Fruit fly (Drosophila melanogaster) whole organism, embryonic: ENCODE measurements around the gene Pvf3.

Source experiments
- Ada2b ChIP-seq: fragments of 200-800 bp; sonication (Bioruptor generic); IDR thresholded peaks from 2 replicates; pipeline ENCODE4 v1.3.6; 2022; ENCODE audit warnings: missing biosample characterization, missing genetic modification characterization
- C15 ChIP-seq: fragments of 200-800 bp; sonication (Bioruptor generic); IDR thresholded peaks from 3 replicates; pipeline ENCODE4 v1.3.6; 2022; ENCODE audit warnings: missing biosample characterization, missing genetic modification characterization
- CG1024 ChIP-seq: fragments of 200-800 bp; sonication (Bioruptor generic); IDR thresholded peaks from 2 replicates; pipeline ENCODE4 v1.3.6; 2022; ENCODE audit warnings: missing biosample characterization, missing genetic modification characterization
- CG12104 ChIP-seq: fragments of 200-800 bp; sonication (Bioruptor generic); optimal IDR thresholded peaks from 3 replicates; lab custom pipeline; 2016; ENCODE audit warnings: missing biosample characterization, missing genetic modification characterization
- CG15696 ChIP-seq: fragments of 200-800 bp; sonication (Bioruptor generic); optimal IDR thresholded peaks from 2 replicates; lab custom pipeline; 2019; ENCODE audit warnings: missing biosample characterization, mild to moderate bottlenecking, missing genetic modification characterization, moderate library complexity
- CG17328 ChIP-seq: fragments of 200-800 bp; sonication (Bioruptor generic); IDR thresholded peaks from 2 replicates; pipeline ENCODE4 v1.3.6; 2022; ENCODE audit warnings: missing biosample characterization, missing genetic modification characterization
- CG18262 ChIP-seq: fragments of 200-800 bp; optimal IDR thresholded peaks from 3 replicates; lab custom pipeline; 2019; ENCODE audit warnings: missing biosample characterization, mild to moderate bottlenecking, missing genetic modification characterization, moderate library complexity
- CG2678 ChIP-seq: fragments of 200-800 bp; sonication (Bioruptor generic); optimal IDR thresholded peaks from 3 replicates; lab custom pipeline; 2019; ENCODE audit warnings: missing biosample characterization, mild to moderate bottlenecking, missing genetic modification characterization, moderate library complexity
- CG3838 ChIP-seq: fragments of 200-800 bp; sonication (Bioruptor generic); optimal IDR thresholded peaks from 3 replicates; lab custom pipeline; 2016; ENCODE audit warnings: missing biosample characterization, missing genetic modification characterization
- CG5180 ChIP-seq: fragments of 200-800 bp; sonication (Bioruptor generic); optimal IDR thresholded peaks from 3 replicates; lab custom pipeline; 2017; ENCODE audit warnings: missing biosample characterization, missing genetic modification characterization, mild to moderate bottlenecking, moderate library complexity, missing genetic modification reagents
- CG6272 ChIP-seq: fragments of 200-800 bp; sonication (Bioruptor generic); IDR thresholded peaks from 2 replicates; pipeline ENCODE4 v1.3.6; 2022; ENCODE audit warnings: missing biosample characterization, missing genetic modification characterization
- CG6813 ChIP-seq: fragments of 200-800 bp; sonication (Bioruptor generic); optimal IDR thresholded peaks from 2 replicates; lab custom pipeline; 2017; ENCODE audit warnings: missing biosample characterization, missing genetic modification characterization, mild to moderate bottlenecking, moderate library complexity, missing genetic modification reagents
- CG7745 ChIP-seq: fragments of 200-800 bp; sonication (Bioruptor generic); optimal IDR thresholded peaks from 2 replicates; lab custom pipeline; 2018; ENCODE audit warnings: missing biosample characterization, mild to moderate bottlenecking, missing genetic modification characterization, moderate library complexity
- CG8290 ChIP-seq, 3 experiments: fragments of 200-800 bp; sonication (Bioruptor generic); optimal IDR thresholded peaks; 2 replicates each; lab custom pipeline; 2016 to 2019; ENCODE audit warnings: missing biosample characterization in 3 of 3, missing genetic modification characterization in 3 of 3, mild to moderate bottlenecking in 2 of 3, moderate library complexity in 1 of 3
- CG9797 ChIP-seq: fragments of 200-800 bp; sonication (Bioruptor generic); optimal IDR thresholded peaks from 3 replicates; lab custom pipeline; 2018; ENCODE audit warnings: missing biosample characterization, mild to moderate bottlenecking, missing genetic modification characterization
- CHES-1-like ChIP-seq: fragments of 200-800 bp; sonication (Bioruptor generic); optimal IDR thresholded peaks from 2 replicates; lab custom pipeline; 2016; ENCODE audit warnings: missing biosample characterization, missing genetic modification characterization
- D19A ChIP-seq: fragments of 200-800 bp; optimal IDR thresholded peaks from 3 replicates; lab custom pipeline; 2019; ENCODE audit warnings: missing biosample characterization, mild to moderate bottlenecking, missing genetic modification characterization, moderate library complexity
- Eip74EF ChIP-seq, 2 experiments: fragments of 200-800 bp in 1 of 2; fragments of >200 bp in 1 of 2; sonication (Bioruptor generic) in 1 of 2; optimal IDR thresholded peaks; 2 replicates each; lab custom pipeline; 2017 to 2019; ENCODE audit warnings: missing biosample characterization in 2 of 2, missing genetic modification characterization in 2 of 2, mild to moderate bottlenecking in 1 of 2, moderate library complexity in 1 of 2
- Fer3 ChIP-seq: fragments of 200-800 bp; sonication (Bioruptor generic); optimal IDR thresholded peaks from 2 replicates; lab custom pipeline; 2018; ENCODE audit warnings: missing biosample characterization, mild to moderate bottlenecking, missing genetic modification characterization, moderate library complexity
- HLH3B ChIP-seq: fragments of 200-800 bp; sonication (Bioruptor generic); IDR thresholded peaks from 2 replicates; pipeline ENCODE4 v1.3.6; 2022; ENCODE audit warnings: missing biosample characterization, missing genetic modification characterization
- Hr78 ChIP-seq, 2 experiments: fragments of 200-800 bp in 1 of 2; fragments of >200 bp in 1 of 2; sonication (Bioruptor generic) in 1 of 2; optimal IDR thresholded peaks; 2 replicates each; lab custom pipeline; 2017 to 2019; ENCODE audit warnings: missing biosample characterization in 2 of 2, missing genetic modification characterization in 2 of 2, mild to moderate bottlenecking in 1 of 2, moderate library complexity in 1 of 2
- NK7.1 ChIP-seq: fragments of 200-800 bp; sonication (Bioruptor generic); optimal IDR thresholded peaks from 3 replicates; lab custom pipeline; 2016; ENCODE audit warnings: missing biosample characterization, missing genetic modification characterization
- Pdp1 ChIP-seq, 2 experiments: fragments of 200-800 bp; sonication (Bioruptor generic); optimal IDR thresholded peaks; 3 replicates each; lab custom pipeline; 2016; ENCODE audit warnings: missing biosample characterization in 2 of 2, missing genetic modification characterization in 2 of 2, mild to moderate bottlenecking in 1 of 2, moderate library complexity in 1 of 2
- Side ChIP-seq: fragments of 200-800 bp; sonication (Bioruptor generic); optimal IDR thresholded peaks from 2 replicates; lab custom pipeline; 2016; ENCODE audit warnings: missing biosample characterization, missing genetic modification characterization
- Sox100B ChIP-seq: fragments of 200-800 bp; sonication (Bioruptor generic); optimal IDR thresholded peaks from 3 replicates; lab custom pipeline; 2018; ENCODE audit warnings: missing biosample characterization, mild to moderate bottlenecking, missing genetic modification characterization
- Sox102F ChIP-seq: fragments of 200-800 bp; sonication (Bioruptor generic); optimal IDR thresholded peaks from 2 replicates; lab custom pipeline; 2018; ENCODE audit warnings: missing biosample characterization, mild to moderate bottlenecking, missing genetic modification characterization, moderate library complexity
- ab ChIP-seq: fragments of 200-800 bp; sonication (Bioruptor generic); optimal IDR thresholded peaks from 2 replicates; lab custom pipeline; 2016; ENCODE audit warnings: missing biosample characterization, missing genetic modification characterization
- ac ChIP-seq: fragments of 200-800 bp; sonication (Bioruptor generic); optimal IDR thresholded peaks from 3 replicates; lab custom pipeline; 2017; ENCODE audit warnings: missing biosample characterization, mild to moderate bottlenecking, missing genetic modification characterization
- bsh ChIP-seq, 2 experiments: fragments of 200-800 bp; sonication (Bioruptor generic); optimal IDR thresholded peaks; 2 replicates each; lab custom pipeline; 2017 to 2018; ENCODE audit warnings: mild to moderate bottlenecking in 2 of 2, missing biosample characterization in 2 of 2, missing genetic modification characterization in 2 of 2, moderate library complexity in 1 of 2
- chm ChIP-seq: fragments of 200-800 bp; sonication (Bioruptor generic); IDR thresholded peaks from 2 replicates; pipeline ENCODE4 v1.3.6; 2022; ENCODE audit warnings: missing biosample characterization, missing genetic modification characterization
- danr ChIP-seq: fragments of 200-800 bp; sonication (Bioruptor generic); IDR thresholded peaks from 2 replicates; pipeline ENCODE4 v1.3.6; 2022; ENCODE audit warnings: missing biosample characterization, missing genetic modification characterization
- en ChIP-seq: fragments of 200-800 bp; sonication (Bioruptor generic); optimal IDR thresholded peaks from 2 replicates; lab custom pipeline; 2016; ENCODE audit warnings: missing biosample characterization, missing genetic modification characterization
- eve ChIP-seq, 2 experiments: fragments of >200 bp; optimal IDR thresholded peaks; 2 replicates each; lab custom pipeline; 2017; ENCODE audit warnings: missing biosample characterization in 2 of 2, missing genetic modification characterization in 2 of 2
- fd3F ChIP-seq: fragments of 200-800 bp; sonication (Bioruptor generic); optimal IDR thresholded peaks from 2 replicates; lab custom pipeline; 2018; ENCODE audit warnings: missing biosample characterization, mild to moderate bottlenecking, missing genetic modification characterization, moderate library complexity
- fu2 ChIP-seq: fragments of 200-800 bp; sonication (Bioruptor generic); optimal IDR thresholded peaks from 2 replicates; lab custom pipeline; 2016; ENCODE audit warnings: missing biosample characterization, missing genetic modification characterization
- grn ChIP-seq: fragments of 200-800 bp; sonication (Bioruptor generic); optimal IDR thresholded peaks from 3 replicates; lab custom pipeline; 2017; ENCODE audit warnings: missing biosample characterization, missing genetic modification characterization
- kay ChIP-seq: fragments of 200-800 bp; sonication (Bioruptor generic); optimal IDR thresholded peaks from 2 replicates; lab custom pipeline; 2016; ENCODE audit warnings: missing biosample characterization, missing genetic modification characterization
- lmd ChIP-seq: fragments of 200-800 bp; sonication (Bioruptor generic); IDR thresholded peaks from 2 replicates; pipeline ENCODE4 v1.3.6; 2022; ENCODE audit warnings: missing biosample characterization, missing genetic modification characterization
- lola ChIP-seq, 3 experiments: fragments of >200 bp in 2 of 3; fragments of 200-800 bp in 1 of 3; sonication (Bioruptor generic) in 1 of 3; optimal IDR thresholded peaks; 2 replicates each; lab custom pipeline; 2017 to 2019; ENCODE audit warnings: missing biosample characterization in 3 of 3, missing genetic modification characterization in 3 of 3, mild to moderate bottlenecking in 1 of 3, moderate library complexity in 1 of 3
- nom ChIP-seq: fragments of 200-800 bp; sonication (Bioruptor generic); optimal IDR thresholded peaks from 2 replicates; lab custom pipeline; 2017; ENCODE audit warnings: missing biosample characterization, missing genetic modification characterization, mild to moderate bottlenecking, moderate library complexity, missing genetic modification reagents
- odd ChIP-seq: fragments of 200-800 bp; sonication (Bioruptor generic); optimal IDR thresholded peaks from 2 replicates; lab custom pipeline; 2017; ENCODE audit warnings: missing biosample characterization, mild to moderate bottlenecking, missing genetic modification characterization
- otp ChIP-seq: fragments of 200-800 bp; sonication (Bioruptor generic); IDR thresholded peaks from 3 replicates; pipeline ENCODE4, ENCODE4 v1.3.6; 2022; ENCODE audit warnings: missing biosample characterization, missing genetic modification characterization
- pho ChIP-seq: fragments of 200-800 bp; sonication (Bioruptor generic); optimal IDR thresholded peaks from 2 replicates; lab custom pipeline; 2016; ENCODE audit warnings: missing biosample characterization, missing genetic modification characterization
- pnt ChIP-seq: fragments of 200-800 bp; sonication (Bioruptor generic); optimal IDR thresholded peaks from 3 replicates; lab custom pipeline; 2016; ENCODE audit warnings: missing biosample characterization, missing genetic modification characterization
- repo ChIP-seq: fragments of 200-800 bp; sonication (Bioruptor generic); optimal IDR thresholded peaks from 2 replicates; lab custom pipeline; 2016; ENCODE audit warnings: missing biosample characterization, missing genetic modification characterization
- rib ChIP-seq: fragments of 200-800 bp; sonication (Bioruptor generic); IDR thresholded peaks from 2 replicates; pipeline ENCODE4 v1.3.6; 2022; ENCODE audit warnings: missing biosample characterization, missing genetic modification characterization
- sens ChIP-seq: fragments of 200-800 bp; sonication (Bioruptor generic); peaks from one replicate; lab custom pipeline; 2016; ENCODE audit warnings: missing biosample characterization, missing genetic modification characterization
- sug ChIP-seq: fragments of 200-800 bp; optimal IDR thresholded peaks from 2 replicates; lab custom pipeline; 2019; ENCODE audit warnings: missing biosample characterization, mild to moderate bottlenecking, missing genetic modification characterization, moderate library complexity

The Pvf3 gene

dm6 chr2L:7165832-7166231 is 8.3 kb upstream of the Pvf3 start (continued):
- no peak for TF ChIP-seq CG17328 (GFP tag; lab: Robert Waterston, UW)
- TF ChIP-seq fu2: no peak
- peak; percentile 7 for TF ChIP-seq CG5180 (GFP tag; lab: Kevin White, UChicago)
- no peak for TF ChIP-seq pho (GFP tag; lab: Kevin White, UChicago)
- TF ChIP-seq lmd (GFP tag; lab: Robert Waterston, UW): no peak
- peak; percentile 23 for TF ChIP-seq CG15696 (tag; lab: Kevin White, UChicago)
- no peak for TF ChIP-seq eve (GFP tag; optimal IDR thresholded peaks at IDR 0.05; lab: Kevin White, UChicago)
- TF ChIP-seq fd3F (GFP tag; lab: Kevin White, UChicago): no peak
- TF ChIP-seq C15: no peak
- no peak for TF ChIP-seq CG8290 (GFP tag; optimal IDR thresholded peaks at IDR 0.05; lab: Kevin White, UChicago)
- TF ChIP-seq CG8290 (tag; optimal IDR thresholded peaks at IDR 0.05; lab: Kevin White, UChicago): peak in 1 of 2 experiments; percentile 6
- no peak for TF ChIP-seq danr

dm6 chr2L:7158798-7159197 is 1.3 kb upstream of the Pvf3 start:
- TF ChIP-seq CG18262 (tag; lab: Kevin White, UChicago) (peak; percentile 8), repo (GFP tag; lab: Kevin White, UChicago) (no peak), CG12104 (GFP tag; lab: Kevin White, UChicago) (peak; percentile 28), bsh (GFP tag; optimal IDR thresholded peaks at IDR 0.05; lab: Kevin White, UChicago) (peak in 1 of 2 experiments; percentile 82), chm (no peak), CHES-1-like (GFP tag; lab: Kevin White, UChicago) (no peak), Side (GFP tag; lab: Kevin White, UChicago) (peak; percentile 10), Eip74EF (GFP tag; optimal IDR thresholded peaks at IDR 0.05; lab: Kevin White, UChicago) (no peak), Hr78 (GFP tag; optimal IDR thresholded peaks at IDR 0.05; lab: Kevin White, UChicago) (peak in 1 of 2 experiments; percentile 13), Sox100B (GFP tag; lab: Kevin White, UChicago) (peak; percentile 26), Ada2b (GFP tag; lab: Robert Waterston, UW) (no peak), nom (GFP tag; lab: Kevin White, UChicago) (no peak), CG6272 (GFP tag; lab: Robert Waterston, UW) (no peak), odd (GFP tag; lab: Kevin White, UChicago) (peak; percentile 4), en (GFP tag; lab: Kevin White, UChicago) (peak; percentile 43), D19A (tag; lab: Kevin White, UChicago) (peak; percentile 27), otp (GFP tag; lab: Robert Waterston, UW) (peak; percentile 42; the same call in 1 of the 3 replicates), ab (GFP tag; lab: Kevin White, UChicago) (no peak), Sox102F (GFP tag; lab: Kevin White, UChicago) (peak; percentile 33), grn (GFP tag; lab: Kevin White, UChicago) (peak; percentile 37), rib (GFP tag; lab: Robert Waterston, UW) (no peak), NK7.1 (GFP tag; lab: Kevin White, UChicago) (no peak), HLH3B (GFP tag; lab: Robert Waterston, UW) (peak; percentile 17; the same call in 1 of the 2 replicates), kay (GFP tag; lab: Kevin White, UChicago) (no peak), lmd (GFP tag; lab: Robert Waterston, UW) (no peak), Pdp1 (GFP tag; optimal IDR thresholded peaks at IDR 0.05; lab: Kevin White, UChicago) (peak in 1 of 2 experiments; percentile 34), sens (GFP tag; lab: Kevin White, UChicago) (peak; percentile 94), CG9797 (GFP tag; lab: Kevin White, UChicago) (no peak), CG2678 (tag; lab: Kevin White, UChicago) (peak; percentile 44), CG6813 (peak; percentile 5), CG7745 (tag; lab: Kevin White, UChicago) (peak; percentile 52), pnt (GFP tag; lab: Kevin White, UChicago) (peak; percentile 12), lola (GFP tag; optimal IDR thresholded peaks at IDR 0.05; lab: Kevin White, UChicago) (peak in 1 of 3 experiments; percentile 39), ac (GFP tag; lab: Kevin White, UChicago) (peak; percentile 48), CG3838 (GFP tag; lab: Kevin White, UChicago) (peak; percentile 2), sug (tag; lab: Kevin White, UChicago) (peak; percentile 21), CG1024 (GFP tag; lab: Robert Waterston, UW) (no peak), Fer3 (peak; percentile 2), CG5180 (GFP tag; lab: Kevin White, UChicago) (no peak)
